Worm (Caenorhabditis elegans): ENCODE measurements around the gene F25E5.5.

- TF ChIP-seq ama-1 (optimal IDR thresholded peaks at IDR 0.05) (no peak), odd-2 (tag; optimal IDR thresholded peaks at IDR 0.05) (no peak), nhr-11 (tag; optimal IDR thresholded peaks at IDR 0.05) (no peak), nhr-232 (tag; optimal IDR thresholded peaks at IDR 0.05) (no peak), nfya-1 (tag; optimal IDR thresholded peaks at IDR 0.05) (no peak), hlh-8 (tag; optimal IDR thresholded peaks at IDR 0.05) (no peak), ahr-1 (tag; optimal IDR thresholded peaks at IDR 0.05) (no peak), dmd-4 (tag; optimal IDR thresholded peaks at IDR 0.05; ENCODE audit: borderline replicate concordance) (no peak), unc-42 (tag; optimal IDR thresholded peaks at IDR 0.05) (no peak), C08G9.2 (tag; optimal IDR thresholded peaks at IDR 0.05) (no peak), fkh-6 (tag; optimal IDR thresholded peaks at IDR 0.05) (no peak), ceh-24 (tag; optimal IDR thresholded peaks at IDR 0.05) (no peak)
Observed at ce11 chrV:7420162-7420561, 26.9 kb upstream of the F25E5.5 start, which contains the start of gene srxa-4.

All from whole organism, late embryonic.